Worm (Caenorhabditis elegans) whole organism, young adult: ENCODE data around the gene rpn-6.1.

Source experiments
- F22D6.2 ChIP-seq: sonication (generic microtip); optimal IDR thresholded peaks from 2 replicates; lab custom pipeline; 2016; ENCODE audit warnings: mild to moderate bottlenecking, missing genetic modification characterization, missing compliant biosample characterization
- F49E8.2 ChIP-seq: sonication (generic microtip); optimal IDR thresholded peaks from 3 replicates; lab custom pipeline; 2017; ENCODE audit warnings: missing genetic modification characterization, mild to moderate bottlenecking, missing compliant biosample characterization, antibody characterized with exemption, moderate library complexity; ENCODE audit not compliant: insufficient read depth
- Y53F4B.3 ChIP-seq: fragments of 200-800 bp; sonication (Bioruptor generic); IDR thresholded peaks from 2 replicates; pipeline ENCODE4 v1.3.6; 2022; ENCODE audit warnings: missing genetic modification reagents, missing genetic modification characterization, missing compliant biosample characterization
- attf-5 ChIP-seq: fragments of 200-800 bp; sonication (Bioruptor generic); optimal IDR thresholded peaks from 2 replicates; lab custom pipeline; 2018; ENCODE audit warnings: mild to moderate bottlenecking, missing genetic modification characterization, missing compliant biosample characterization
- attf-6 ChIP-seq: fragments of 200-800 bp; sonication (Bioruptor generic); IDR thresholded peaks from 2 replicates; pipeline ENCODE4 v1.3.6; 2022; ENCODE audit warnings: missing genetic modification reagents, missing genetic modification characterization, missing compliant biosample characterization
- cebp-1 ChIP-seq, 2 experiments: fragments of 200-800 bp in 1 of 2; sonication (Bioruptor generic) in 1 of 2; sonication (generic microtip) in 1 of 2; IDR thresholded peaks in 1 of 2; optimal IDR thresholded peaks in 1 of 2; 2 replicates each; pipeline versions ENCODE4 v1.3.6 to Lab custom; 2017 to 2022; ENCODE audit warnings: missing compliant biosample characterization in 2 of 2, missing genetic modification characterization in 2 of 2, mild to moderate bottlenecking in 1 of 2, missing genetic modification reagents in 1 of 2, moderate library complexity in 1 of 2
- egrh-3 ChIP-seq: fragments of 200-800 bp; sonication (Bioruptor generic); IDR thresholded peaks from 2 replicates; pipeline ENCODE4 v1.3.6; 2022; ENCODE audit warnings: missing genetic modification reagents, missing genetic modification characterization, missing compliant biosample characterization
- let-526 ChIP-seq: fragments of 200-800 bp; sonication (Bioruptor generic); IDR thresholded peaks from 2 replicates; pipeline ENCODE4 v1.3.6; 2022; ENCODE audit warnings: missing genetic modification reagents, missing genetic modification characterization, missing compliant biosample characterization
- mel-28 ChIP-seq: sonication (generic microtip); optimal IDR thresholded peaks from 2 replicates; lab custom pipeline; 2016; ENCODE audit warnings: borderline replicate concordance, mild to moderate bottlenecking, missing genetic modification characterization, missing compliant biosample characterization
- nhr-120 ChIP-seq: fragments of 200-800 bp; sonication (Bioruptor generic); IDR thresholded peaks from 2 replicates; pipeline ENCODE4 v1.3.6; 2022; ENCODE audit warnings: missing genetic modification characterization, missing compliant biosample characterization

- TF ChIP-seq F22D6.2 (no peak), egrh-3 (no peak), mel-28 (tag; lab: Kevin White, UChicago) (no peak), F49E8.2 (no peak), Y53F4B.3 (no peak), nhr-120 (GFP tag; lab: Robert Waterston, UW) (no peak), attf-6 (GFP tag; lab: Robert Waterston, UW) (no peak), let-526 (GFP tag; lab: Robert Waterston, UW) (no peak), cebp-1 (GFP tag; IDR thresholded peaks at IDR 0.05; lab: Robert Waterston, UW) (no peak), cebp-1 (tag; optimal IDR thresholded peaks at IDR 0.05; lab: Kevin White, UChicago) (no peak), attf-5 (no peak)
Measured at ce11 chrIII:6993179-6993578, 31.4 kb upstream of the rpn-6.1 start.
